Fruit fly (Drosophila melanogaster) ovary, adult (tissue): ENCODE data around the gene Sf3b2.
A peak's percentile ranks its signal among the peaks of the same experiment; 100 is the strongest.

Experiments
- CG17801 ChIP-seq: fragments of 200-800 bp; optimal IDR thresholded peaks from 2 replicates; lab custom pipeline; 2019; ENCODE audit warnings: missing biosample characterization, mild to moderate bottlenecking, missing genetic modification characterization, moderate library complexity; ENCODE audit not compliant: partially characterized antibody

The Sf3b2 gene

DNA sequence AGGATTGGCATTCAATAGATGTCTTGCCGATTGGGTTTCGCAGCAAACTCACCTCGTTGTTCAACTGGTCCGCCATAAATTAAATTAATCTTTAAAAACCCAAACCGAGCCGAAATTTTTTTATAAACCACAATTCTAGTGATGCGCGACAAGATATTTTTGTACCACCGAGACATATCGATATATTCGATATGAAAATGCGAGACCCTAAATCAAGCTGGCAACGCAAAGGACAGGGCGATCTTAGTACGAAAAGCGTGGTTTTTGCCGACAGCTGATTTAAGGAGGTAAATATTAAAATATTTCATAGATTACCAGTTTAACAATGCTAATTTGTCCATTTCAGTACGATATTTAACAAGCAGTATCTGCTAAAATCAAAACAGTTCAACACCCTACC lies at the start of gene Sf3b2, which contains the start of gene CG17219:
TSS of gene Sf3b2 (minus strand) at position 157 of the 400 bp plus-strand sequence.
TSS of gene CG17219 (plus strand) at position 242 of the 400 bp plus-strand sequence.
- peak; percentile 15 for TF ChIP-seq CG17801 (GFP tag; lab: Kevin White, UChicago)

DNA sequence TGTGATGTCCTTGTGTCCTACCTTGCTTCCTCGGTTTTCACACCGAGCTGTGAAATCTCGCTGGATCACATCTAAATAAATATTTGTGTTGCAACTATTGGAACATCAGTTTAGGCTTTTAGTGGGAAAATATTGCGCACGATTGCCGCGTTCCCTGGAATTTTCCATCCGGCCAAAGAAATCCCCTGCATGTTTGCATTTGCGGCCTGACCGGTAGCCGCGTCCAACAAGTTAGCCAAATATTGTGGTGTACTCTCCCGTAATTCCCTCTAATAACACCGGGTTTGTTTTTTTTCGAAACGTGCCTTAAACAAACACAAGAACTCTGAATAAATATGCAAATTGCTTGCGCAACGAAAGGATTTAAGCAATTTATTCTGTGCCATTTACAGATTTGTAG lies 49.8 kb upstream of the Sf3b2 start:
- TF ChIP-seq CG17801 (GFP tag; lab: Kevin White, UChicago): no peak

DNA sequence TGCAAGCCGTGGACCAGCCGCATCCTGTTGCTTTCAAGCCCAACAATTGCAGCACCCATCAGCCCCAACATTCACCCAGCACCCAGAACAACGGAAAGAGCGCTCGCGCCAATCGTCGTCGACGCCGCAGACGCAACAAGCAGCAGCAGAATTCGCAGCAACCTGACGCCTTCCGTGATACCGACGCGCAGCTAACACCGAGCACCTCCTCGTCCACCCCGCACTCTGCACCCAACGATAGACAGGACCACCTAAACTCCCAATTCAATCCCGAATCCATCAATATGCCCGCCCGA lies 30.6 kb upstream of the Sf3b2 start:
- TF ChIP-seq CG17801 (GFP tag; lab: Kevin White, UChicago): no peak

DNA sequence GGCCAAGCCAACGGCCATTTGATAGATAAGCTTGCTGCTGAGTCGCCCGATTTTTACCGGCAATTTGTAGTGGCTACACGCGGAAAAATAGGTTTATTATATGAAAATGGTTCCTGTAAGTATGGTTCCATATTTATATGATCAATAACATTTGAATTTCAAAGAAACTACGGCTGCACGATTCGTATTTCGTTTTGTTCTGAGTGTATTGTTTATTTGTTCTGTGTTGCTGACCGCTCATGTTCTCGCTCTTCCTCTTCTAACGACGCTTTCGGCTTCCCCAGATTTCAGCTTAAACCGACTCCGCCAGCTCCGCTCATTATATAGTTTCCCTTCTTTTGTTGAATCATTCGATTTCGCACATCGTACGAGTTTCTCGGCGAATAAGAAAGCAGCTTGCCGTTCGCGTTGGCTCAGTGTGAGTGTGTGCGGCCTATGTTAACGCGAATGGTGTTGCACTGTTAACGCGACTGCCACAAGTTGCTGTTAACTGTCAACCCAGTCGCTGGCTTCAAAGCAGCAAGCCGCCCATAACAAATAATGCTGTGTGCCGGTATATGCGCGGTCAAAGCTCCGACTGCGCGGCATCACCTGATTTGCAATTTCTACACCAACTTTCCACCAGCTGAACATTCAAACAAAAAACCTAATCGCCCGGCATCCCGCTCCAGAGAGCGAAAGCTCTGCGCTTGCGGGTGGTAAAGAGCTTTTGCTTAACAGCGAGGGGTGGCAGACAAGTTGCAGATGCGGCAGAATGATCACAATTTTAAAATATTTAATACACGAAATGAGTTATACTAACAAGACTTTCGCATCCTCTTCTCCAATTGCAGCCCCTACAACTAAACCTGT lies 30.0 kb upstream of the Sf3b2 start:
- TF ChIP-seq CG17801 (GFP tag; lab: Kevin White, UChicago): peak; percentile 80

DNA sequence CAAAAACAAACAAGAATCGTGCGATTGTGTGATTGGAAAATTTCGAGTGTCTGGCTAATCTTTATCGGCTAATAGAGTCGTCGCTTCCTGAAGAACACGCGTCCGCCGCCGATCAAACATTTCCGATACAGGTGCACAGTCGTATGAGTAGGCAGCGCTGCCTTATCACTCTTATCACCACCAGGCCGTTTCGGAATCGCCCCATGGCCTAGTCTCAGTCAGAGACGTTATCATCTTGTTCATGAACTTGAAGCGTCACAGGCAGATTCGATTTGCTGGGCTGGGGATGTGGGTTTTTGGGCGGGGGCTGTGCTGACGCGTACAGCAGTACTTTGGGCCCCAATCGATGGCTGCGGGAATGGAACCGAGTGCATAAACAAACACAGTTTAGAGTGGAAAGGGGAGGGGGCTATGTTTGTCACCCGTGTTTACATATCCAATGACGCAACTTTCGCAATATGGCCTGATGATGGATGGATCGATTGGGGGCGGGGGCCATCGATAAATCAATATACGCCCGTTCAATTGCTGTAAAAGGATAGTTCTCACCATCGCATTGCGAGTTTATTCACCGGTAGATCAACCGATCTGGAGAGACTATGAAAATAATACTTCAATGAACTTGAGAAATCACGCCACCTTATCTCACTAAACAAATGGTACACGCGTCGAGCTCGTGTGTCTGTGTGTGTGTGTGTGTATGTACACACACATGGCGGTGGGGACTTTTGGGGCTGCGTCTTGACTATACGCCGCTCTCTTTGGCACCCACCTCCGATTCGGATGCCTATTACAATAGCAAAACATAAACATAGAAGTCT lies 29.2 kb upstream of the Sf3b2 start:
- peak; percentile 8 for TF ChIP-seq CG17801 (GFP tag; lab: Kevin White, UChicago)

DNA sequence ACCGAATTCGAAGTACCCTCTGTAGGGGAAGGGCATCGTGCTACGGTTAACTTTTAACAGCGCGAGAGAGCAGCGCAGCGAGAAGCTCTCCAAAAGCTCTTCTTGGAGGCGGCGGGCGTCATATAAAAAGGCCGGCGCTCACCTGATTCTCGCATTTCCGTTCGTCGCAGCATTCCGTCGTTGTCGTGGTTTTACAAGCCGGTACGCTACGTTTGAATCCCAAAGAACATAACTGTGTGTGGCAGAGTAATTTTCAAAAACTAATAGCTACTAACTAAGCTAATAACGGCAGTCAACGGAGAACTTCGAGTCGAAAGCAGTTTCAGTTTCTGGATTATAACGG lies 27.5 kb upstream of the Sf3b2 start, which contains the start of gene FASN1:
TSS of gene FASN1 (plus strand) at position 151 of the 343 bp plus-strand sequence.
- peak; percentile 84 for TF ChIP-seq CG17801 (GFP tag; lab: Kevin White, UChicago)

DNA sequence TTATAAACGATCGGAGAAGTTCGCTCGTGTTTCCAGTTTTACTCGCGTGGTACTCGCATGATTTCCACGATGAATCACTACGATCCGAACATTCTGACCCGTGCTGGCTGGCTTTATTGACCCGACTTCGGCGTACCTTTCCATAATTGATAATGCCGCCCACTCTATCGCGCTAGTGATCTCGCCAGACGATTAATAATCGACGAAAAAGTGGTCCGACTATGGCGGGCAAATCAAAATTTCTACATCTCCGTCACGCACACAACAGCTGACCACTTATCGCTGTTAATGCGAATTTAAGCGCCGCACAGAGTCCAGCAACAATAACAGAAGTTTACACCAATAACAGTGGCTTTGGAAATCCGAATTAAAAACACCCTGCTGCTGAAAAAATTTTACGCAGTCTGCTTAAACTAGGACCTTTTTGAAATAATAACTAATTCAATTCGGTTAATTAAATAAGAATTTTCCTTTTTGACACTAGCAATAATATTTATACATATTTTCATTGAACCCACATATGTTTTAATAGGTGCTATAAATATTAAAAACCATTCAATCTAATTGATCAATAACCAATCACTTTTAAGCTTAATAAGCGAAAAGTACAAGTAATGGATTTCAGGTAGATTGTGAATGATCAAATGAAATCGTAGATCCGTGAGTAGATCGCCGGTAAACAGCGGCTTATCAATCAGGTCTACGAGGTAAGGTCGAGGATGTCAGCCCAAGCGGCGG lies 26.9 kb upstream of the Sf3b2 start:
- no peak for TF ChIP-seq CG17801 (GFP tag; lab: Kevin White, UChicago)

DNA sequence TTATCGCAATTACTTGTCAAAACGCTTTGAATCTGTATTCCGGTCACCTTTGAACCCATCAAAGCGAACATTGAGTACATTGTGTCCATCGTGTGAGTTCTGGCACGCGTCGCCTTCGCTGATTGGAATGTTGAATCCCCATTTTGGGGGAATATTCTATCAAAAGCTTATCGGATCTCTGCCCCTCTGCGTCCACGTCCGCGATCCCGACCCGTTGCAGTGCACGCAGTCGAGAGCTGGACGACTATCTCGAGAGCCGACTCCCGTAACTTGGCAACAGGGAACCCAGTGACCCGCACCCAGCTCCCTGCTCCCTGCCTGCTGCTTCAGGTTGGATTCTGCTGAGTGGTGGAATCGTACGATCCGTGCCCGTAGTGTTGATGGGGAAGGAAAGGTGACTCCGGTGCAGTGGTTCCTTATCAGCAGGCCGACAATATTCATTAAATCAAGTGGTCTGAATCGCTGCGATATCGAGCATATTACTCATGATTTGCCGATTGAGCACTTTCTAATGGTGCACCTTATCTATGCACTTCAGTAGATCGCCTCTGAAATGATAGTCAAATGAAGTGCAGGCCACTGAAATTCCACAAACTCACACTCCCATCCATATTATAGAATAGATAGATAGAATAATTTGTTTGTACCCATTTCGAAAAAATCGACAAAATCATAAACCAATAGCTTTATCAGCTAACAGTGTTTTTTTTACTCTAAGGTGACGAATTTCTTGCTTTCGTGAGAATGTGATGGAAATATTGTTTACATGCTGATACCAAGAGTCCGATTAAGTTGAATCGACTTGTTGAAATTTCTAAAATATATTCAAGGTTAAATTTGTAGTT lies 15.9 kb upstream of the Sf3b2 start:
- TF ChIP-seq CG17801 (GFP tag; lab: Kevin White, UChicago): no peak

DNA sequence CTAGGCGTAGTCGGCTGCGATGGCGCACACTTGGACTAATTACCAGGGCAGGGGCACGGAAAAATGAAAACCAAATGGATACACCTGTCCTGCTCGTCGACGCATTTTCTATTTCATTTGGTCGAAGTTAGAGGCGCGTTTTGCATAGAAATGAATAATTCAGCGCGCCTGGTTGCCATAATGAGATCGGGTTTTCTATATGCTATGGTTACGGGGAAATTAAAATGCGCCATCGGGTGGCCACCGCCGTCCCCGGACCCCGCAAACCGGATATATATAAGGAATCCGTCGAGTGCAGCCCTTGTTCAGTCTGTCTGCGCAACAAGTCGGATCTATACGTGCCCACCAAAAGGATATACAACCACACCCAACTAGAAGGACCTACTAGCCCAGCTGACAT lies 14.7 kb upstream of the Sf3b2 start, which contains the start of gene FASN2:
TSS of gene FASN2 (plus strand) at position 301 of the 400 bp plus-strand sequence.
- TF ChIP-seq CG17801 (GFP tag; lab: Kevin White, UChicago): no peak

DNA sequence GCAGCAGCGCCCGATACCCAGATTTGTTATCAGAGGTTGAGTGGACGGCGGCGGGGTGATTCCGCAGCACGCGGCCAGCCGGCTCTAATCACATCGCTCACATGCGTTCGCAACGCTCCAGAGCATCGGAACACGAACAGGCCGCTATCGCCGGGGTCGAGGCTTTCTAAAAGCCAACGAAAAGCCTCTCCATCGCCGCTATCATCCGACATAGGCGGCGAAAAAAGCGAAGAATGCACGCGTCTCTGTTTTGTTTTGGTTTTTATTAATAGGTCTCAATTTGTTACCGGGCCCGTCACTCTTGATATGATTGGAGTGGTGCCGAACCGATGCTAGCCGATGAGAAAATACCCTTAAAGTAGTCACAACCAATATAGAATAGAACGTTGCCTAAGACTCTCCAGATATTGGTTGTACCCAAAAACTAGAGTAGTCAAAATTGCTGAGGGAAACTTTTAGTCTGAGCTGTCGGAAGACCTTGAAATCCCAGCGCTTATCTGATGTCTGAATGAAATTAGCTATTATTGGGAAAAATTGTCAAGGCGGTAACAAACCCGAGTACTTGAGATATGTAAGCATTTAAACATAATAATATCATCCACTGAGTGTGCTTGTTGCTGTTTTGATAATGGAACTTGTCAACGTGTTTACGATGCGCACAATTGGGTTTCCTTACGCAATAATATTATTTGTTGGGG lies 13.1 kb upstream of the Sf3b2 start, which contains the start of gene CG17261:
TSS of gene CG17261 (plus strand) at position 634 of the 698 bp plus-strand sequence.
- peak; percentile 17 for TF ChIP-seq CG17801 (GFP tag; lab: Kevin White, UChicago)

DNA sequence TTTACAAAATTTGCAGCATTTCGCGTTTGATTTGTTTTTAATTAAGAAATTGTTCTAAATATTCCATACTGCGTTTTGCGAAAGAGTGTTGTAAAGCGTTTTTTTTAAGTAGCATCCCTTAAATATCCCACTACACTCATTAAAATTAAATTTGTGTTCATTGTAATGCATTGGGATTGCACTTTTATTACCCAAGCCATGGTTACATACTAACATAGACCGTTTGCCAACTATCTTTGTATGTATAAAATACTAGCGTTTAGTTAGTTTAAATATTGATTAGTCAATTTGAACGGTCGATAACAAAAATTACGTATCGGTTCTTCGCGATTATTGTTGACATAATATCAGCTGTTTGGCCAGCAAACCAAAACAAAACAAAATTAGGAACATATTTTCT lies 10.8 kb upstream of the Sf3b2 start, which contains the start of the genes cnir and CG17221:
TSS of gene cnir (minus strand) at position 39 of the 400 bp plus-strand sequence.
TSS of gene CG17221 (plus strand) at position 203 of the 400 bp plus-strand sequence.
- peak; percentile 71 for TF ChIP-seq CG17801 (GFP tag; lab: Kevin White, UChicago)

DNA sequence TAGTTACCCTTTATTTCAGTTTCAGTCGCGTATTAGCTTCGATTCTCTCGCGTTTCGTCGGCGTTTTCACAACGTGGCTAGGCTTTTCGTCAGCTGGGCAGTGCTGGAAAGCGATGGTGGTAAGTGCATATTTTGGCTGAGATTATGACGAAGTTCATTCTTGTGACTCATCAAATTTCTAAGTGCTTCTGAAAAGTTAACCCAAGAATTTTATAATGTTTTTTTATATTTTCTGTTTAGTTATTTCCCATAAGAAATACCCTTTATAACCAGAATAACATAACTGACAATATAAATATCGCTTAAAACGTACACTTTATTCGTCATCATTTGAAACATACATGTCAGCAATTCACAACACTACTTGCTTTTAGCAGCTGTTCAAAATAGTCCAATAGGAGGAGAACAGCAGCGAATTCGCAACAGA lies 8.2 kb upstream of the Sf3b2 start, which contains the start of the genes CG17260 and SerRS:
TSS of gene CG17260 (plus strand) at position 78 of the 427 bp plus-strand sequence.
TSS of gene SerRS (minus strand) at position 251 of the 427 bp plus-strand sequence.
- TF ChIP-seq CG17801 (GFP tag; lab: Kevin White, UChicago): peak; percentile 92

DNA sequence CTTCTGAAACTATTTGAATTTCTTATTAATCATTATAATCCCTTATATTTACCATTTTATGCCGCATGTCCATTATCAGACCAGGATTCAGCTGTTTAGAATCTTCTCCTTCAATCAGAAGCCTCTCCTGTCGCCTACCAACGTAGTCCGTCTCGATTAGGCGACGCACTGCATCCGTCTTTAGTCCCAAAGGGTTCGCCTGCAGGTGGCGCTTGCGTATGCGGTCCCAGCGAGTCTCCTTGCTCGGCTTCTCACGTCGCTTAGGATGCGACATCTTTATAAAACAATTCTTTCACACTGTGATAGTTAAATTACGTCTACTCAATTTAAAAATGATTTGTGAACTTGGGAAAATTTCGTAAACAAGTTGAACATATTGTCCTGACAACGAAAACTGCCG lies 6.0 kb upstream of the Sf3b2 start, which contains the start of gene CG17258:
TSS of gene CG17258 (minus strand) at position 380 of the 400 bp plus-strand sequence.
- TF ChIP-seq CG17801 (GFP tag; lab: Kevin White, UChicago): no peak
